Worm (Caenorhabditis elegans) whole organism, L3 larva: Measurements from ENCODE around the gene F20D6.12.

Experiments
- ZK546.5 ChIP-seq: sonication (generic microtip); optimal IDR thresholded peaks from 2 replicates; lab custom pipeline; 2017; ENCODE audit warnings: missing biosample characterization, missing genetic modification characterization
- aly-2 ChIP-seq: fragments of 150-350 bp; optimal IDR thresholded peaks from 2 replicates; lab custom pipeline; 2014; ENCODE audit warnings: missing biosample characterization, missing genetic modification characterization
- ceh-82 ChIP-seq: fragments of 150-350 bp; optimal IDR thresholded peaks from 2 replicates; lab custom pipeline; 2014; ENCODE audit warnings: missing biosample characterization, missing genetic modification characterization
- nfya-1 ChIP-seq: sonication (generic microtip); optimal IDR thresholded peaks from 2 replicates; lab custom pipeline; 2017; ENCODE audit warnings: missing genetic modification characterization, mild to moderate bottlenecking, missing compliant biosample characterization, antibody characterized with exemption, moderate library complexity; ENCODE audit not compliant: insufficient read depth
- nhr-237 ChIP-seq: fragments of 150-350 bp; optimal IDR thresholded peaks from 2 replicates; lab custom pipeline; 2014; ENCODE audit warnings: missing biosample characterization, missing genetic modification characterization
- pha-4 ChIP-seq: fragments of 150-350 bp; optimal IDR thresholded peaks from 2 replicates; lab custom pipeline; 2014; ENCODE audit warnings: missing biosample characterization, missing genetic modification reagents, missing genetic modification characterization
- pqm-1 ChIP-seq: fragments of 150-350 bp; optimal IDR thresholded peaks from 2 replicates; lab custom pipeline; 2017; ENCODE audit warnings: missing biosample characterization, missing genetic modification characterization, inconsistent platforms
- skn-1 ChIP-seq: fragments of 150-350 bp; optimal IDR thresholded peaks from 2 replicates; lab custom pipeline; 2014; ENCODE audit warnings: missing biosample characterization, missing genetic modification characterization

DNA sequence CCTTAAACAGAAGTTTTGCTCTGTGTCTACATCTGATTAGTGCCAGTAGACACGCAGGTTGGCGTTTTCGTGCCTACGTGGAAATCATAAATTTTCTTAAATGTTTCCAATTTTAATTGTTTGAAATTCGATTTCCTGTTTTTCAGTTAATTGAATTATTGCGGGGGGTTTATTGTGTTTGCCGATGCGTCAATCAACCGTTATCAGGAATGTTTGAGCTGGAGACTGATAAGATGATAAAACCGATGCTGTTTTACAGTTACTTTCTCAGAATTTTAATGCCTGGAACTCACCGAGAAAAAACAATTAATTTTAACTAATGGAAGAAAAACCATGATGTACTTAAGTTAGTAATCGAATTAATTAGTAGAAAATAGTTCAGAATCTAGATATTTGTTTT lies 27.2 kb upstream of the F20D6.12 start:
- TF ChIP-seq nhr-237 (no peak), pha-4 (tag; lab: Kevin White, UChicago) (no peak), aly-2 (tag; lab: Kevin White, UChicago) (no peak), nfya-1 (no peak), ZK546.5 (tag; lab: Kevin White, UChicago) (no peak), ceh-82 (tag; lab: Kevin White, UChicago) (no peak), pqm-1 (peak; percentile 80), skn-1 (tag; lab: Kevin White, UChicago) (no peak)
